Worm (Caenorhabditis elegans): ENCODE data around the gene dsl-2.
A peak's percentile ranks its signal among the peaks of the same experiment; 100 is the strongest.

Gene dsl-2

ce11 chrIV:1215536-1215935 lies 10.8 kb upstream of the dsl-2 start:
- TF ChIP-seq tbx-8 (GFP tag; optimal IDR thresholded peaks at IDR 0.05): no peak
- no peak for TF ChIP-seq ceh-83 (GFP tag; optimal IDR thresholded peaks at IDR 0.05)
- no peak for TF ChIP-seq nhr-237 (tag; optimal IDR thresholded peaks at IDR 0.05)
- TF ChIP-seq pha-4 (tag; optimal IDR thresholded peaks at IDR 0.05): no peak
- no peak for TF ChIP-seq ham-2 (GFP tag; optimal IDR thresholded peaks at IDR 0.05)
- no peak for TF ChIP-seq sem-2 (GFP tag; optimal IDR thresholded peaks at IDR 0.05)
- TF ChIP-seq lin-32 (GFP tag; optimal IDR thresholded peaks at IDR 0.05): no peak
- no peak for TF ChIP-seq elt-1 (tag; optimal IDR thresholded peaks at IDR 0.05; ENCODE audit: borderline replicate concordance, insufficient read depth)
- TF ChIP-seq ceh-43 (GFP tag; optimal IDR thresholded peaks at IDR 0.05): no peak
- no peak for TF ChIP-seq unc-120 (tag; optimal IDR thresholded peaks at IDR 0.05; ENCODE audit: poor library complexity, severe bottlenecking)
- TF ChIP-seq mep-1 (tag; optimal IDR thresholded peaks at IDR 0.05): no peak
- TF ChIP-seq unc-62 (GFP tag; optimal IDR thresholded peaks at IDR 0.05): no peak
- no peak for TF ChIP-seq hlh-1 (tag; optimal IDR thresholded peaks at IDR 0.05)
- TF ChIP-seq nhr-2 (tag; optimal IDR thresholded peaks at IDR 0.05): no peak
- no peak for TF ChIP-seq nhr-12 (tag; optimal IDR thresholded peaks at IDR 0.05)
- TF ChIP-seq ces-1 (GFP tag; optimal IDR thresholded peaks at IDR 0.05): no peak
- TF ChIP-seq unc-39 (tag; optimal IDR thresholded peaks at IDR 0.05): no peak

ce11 chrIV:1213192-1213591 lies 8.4 kb upstream of the dsl-2 start:
- TF ChIP-seq ztf-11 (tag; optimal IDR thresholded peaks at IDR 0.05) (no peak), ces-1 (GFP tag; optimal IDR thresholded peaks at IDR 0.05) (peak; percentile 65)

DNA sequence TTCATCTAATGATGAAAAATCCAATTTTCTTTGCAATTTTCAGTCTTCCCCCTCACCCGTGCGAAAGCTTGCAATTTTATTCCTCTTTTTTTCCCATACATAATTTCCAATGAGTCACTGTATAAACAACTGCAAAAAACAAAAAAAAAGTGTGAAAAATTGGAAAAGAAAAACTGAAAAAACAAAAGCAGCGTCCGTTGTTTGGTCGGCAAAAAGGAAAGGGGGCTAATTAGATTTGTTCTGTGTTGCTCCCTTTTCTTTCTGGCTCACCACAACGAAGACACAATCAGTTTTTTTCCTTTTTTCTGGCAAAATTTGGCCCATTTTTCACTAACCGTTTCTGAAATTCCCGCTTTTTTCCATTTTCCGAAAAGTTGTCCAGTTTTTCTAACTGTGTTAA lies 7.6 kb upstream of the dsl-2 start:
- peak; percentile 88 for TF ChIP-seq ces-1 (GFP tag; optimal IDR thresholded peaks at IDR 0.05)
- TF ChIP-seq hlh-1 (tag; optimal IDR thresholded peaks at IDR 0.05): no peak

DNA sequence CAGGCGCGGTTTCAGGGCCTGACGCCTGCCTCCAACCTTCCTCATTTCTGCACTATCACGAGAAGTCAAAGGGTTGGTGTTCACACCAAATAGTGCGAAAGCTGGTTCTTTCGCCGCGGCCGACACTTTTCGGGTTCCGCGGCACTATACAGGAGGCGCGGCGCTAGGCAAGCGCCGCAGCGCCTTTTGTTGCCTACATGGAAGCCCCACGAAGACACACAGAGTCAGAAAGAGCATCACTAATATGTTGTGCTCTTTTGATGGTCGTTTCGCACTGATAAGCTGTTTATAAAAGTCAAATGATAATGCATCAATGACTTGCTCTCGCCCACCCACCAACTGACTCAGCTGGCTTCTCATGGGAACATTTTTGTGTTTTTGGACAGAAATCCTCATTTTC lies 7.1 kb upstream of the dsl-2 start:
- TF ChIP-seq ztf-11 (tag; optimal IDR thresholded peaks at IDR 0.05) (no peak), blmp-1 (tag; optimal IDR thresholded peaks at IDR 0.05) (no peak), ceh-43 (GFP tag; optimal IDR thresholded peaks at IDR 0.05) (no peak), sptf-1 (tag; optimal IDR thresholded peaks at IDR 0.05) (no peak)

ce11 chrIV:1209813-1210212 lies 5.0 kb upstream of the dsl-2 start:
- TF ChIP-seq zip-8 (tag; optimal IDR thresholded peaks at IDR 0.05) (no peak), ceh-43 (GFP tag; optimal IDR thresholded peaks at IDR 0.05) (no peak), nhr-2 (tag; optimal IDR thresholded peaks at IDR 0.05) (no peak), lin-32 (GFP tag; optimal IDR thresholded peaks at IDR 0.05) (no peak), pha-4 (tag; optimal IDR thresholded peaks at IDR 0.05) (no peak), nhr-76 (tag; optimal IDR thresholded peaks at IDR 0.05) (no peak), sem-2 (GFP tag; optimal IDR thresholded peaks at IDR 0.05) (no peak), hlh-1 (tag; optimal IDR thresholded peaks at IDR 0.05) (no peak), nhr-237 (tag; optimal IDR thresholded peaks at IDR 0.05) (no peak), ceh-83 (GFP tag; optimal IDR thresholded peaks at IDR 0.05) (no peak), lsy-2 (tag; optimal IDR thresholded peaks at IDR 0.05) (no peak), ceh-39 (tag; optimal IDR thresholded peaks at IDR 0.05) (no peak)

- TF ChIP-seq unc-62 (GFP tag; optimal IDR thresholded peaks at IDR 0.05): no peak
- TF ChIP-seq ham-2 (GFP tag; optimal IDR thresholded peaks at IDR 0.05): no peak
- no peak for TF ChIP-seq nhr-28 (tag; optimal IDR thresholded peaks at IDR 0.05)
- no peak for TF ChIP-seq nhr-76 (tag; optimal IDR thresholded peaks at IDR 0.05)
- TF ChIP-seq snpc-4 (tag; optimal IDR thresholded peaks at IDR 0.05): no peak
- no peak for TF ChIP-seq ceh-43 (GFP tag; optimal IDR thresholded peaks at IDR 0.05)
- no peak for TF ChIP-seq mls-2 (tag; optimal IDR thresholded peaks at IDR 0.05)
- TF ChIP-seq ces-1 (GFP tag; optimal IDR thresholded peaks at IDR 0.05): no peak
- TF ChIP-seq pha-4 (tag; optimal IDR thresholded peaks at IDR 0.05): no peak
- no peak for TF ChIP-seq zip-8 (tag; optimal IDR thresholded peaks at IDR 0.05)
- TF ChIP-seq lsy-2 (tag; optimal IDR thresholded peaks at IDR 0.05): no peak
- TF ChIP-seq sptf-1 (tag; optimal IDR thresholded peaks at IDR 0.05): no peak
- no peak for TF ChIP-seq ceh-83 (GFP tag; optimal IDR thresholded peaks at IDR 0.05)
- no peak for TF ChIP-seq nhr-12 (tag; optimal IDR thresholded peaks at IDR 0.05)
Measured at ce11 chrIV:1209320-1209719, 4.5 kb upstream of the dsl-2 start.

DNA sequence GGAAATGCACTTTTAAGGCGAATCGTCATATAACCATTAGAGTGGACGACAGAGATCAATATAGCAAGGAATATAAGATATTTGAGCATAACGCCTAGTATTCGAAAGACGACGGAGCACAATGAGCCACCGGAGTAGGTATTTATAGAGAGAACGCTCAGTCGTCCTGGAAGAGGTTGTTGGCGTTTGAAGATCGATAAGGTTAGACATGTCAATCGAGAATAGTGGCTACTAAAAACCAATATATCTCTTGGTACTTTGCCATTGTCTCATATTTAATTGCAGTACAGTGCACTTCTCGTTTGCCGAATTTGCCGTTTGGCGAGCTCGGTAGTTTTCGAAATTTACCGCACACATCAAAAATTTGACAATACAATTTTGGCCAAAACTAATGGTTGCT lies 3.2 kb upstream of the dsl-2 start, which contains the start of gene dsl-1:
Gene dsl-1 (minus strand): TSS at position 101 of the 400 bp plus-strand sequence.
- TF ChIP-seq flh-1 (GFP tag; optimal IDR thresholded peaks at IDR 0.05) (no peak), bed-3 (GFP tag; optimal IDR thresholded peaks at IDR 0.05) (no peak), zip-8 (tag; optimal IDR thresholded peaks at IDR 0.05) (no peak), nhr-237 (tag; optimal IDR thresholded peaks at IDR 0.05) (no peak), ceh-39 (tag; optimal IDR thresholded peaks at IDR 0.05) (no peak), unc-120 (tag; optimal IDR thresholded peaks at IDR 0.05; ENCODE audit: poor library complexity, severe bottlenecking) (no peak), mep-1 (tag; optimal IDR thresholded peaks at IDR 0.05) (no peak), blmp-1 (tag; optimal IDR thresholded peaks at IDR 0.05) (no peak), pha-4 (tag; optimal IDR thresholded peaks at IDR 0.05) (no peak), sem-2 (GFP tag; optimal IDR thresholded peaks at IDR 0.05) (no peak)
